Worm (Caenorhabditis elegans): ENCODE measurements around the gene prp-3.
A peak's percentile ranks its signal among the peaks of the same experiment; 100 is the strongest.

ce11 chrIII:10460427-10461163, 32.8 kb upstream of the prp-3 start, which contains the start of gene ecps-1:
- TF ChIP-seq W03F9.2 (tag; optimal IDR thresholded peaks at IDR 0.05) = peak; percentile 94
- TF ChIP-seq him-1 (tag; optimal IDR thresholded peaks at IDR 0.05) = peak; percentile 5

Measured in whole organism, L4/young adult.